Fruit fly (Drosophila melanogaster) whole organism, adult: ENCODE measurements around the gene CG43759.

ENCODE experiments used
- CG14711 ChIP-seq: fragments of 200-800 bp; sonication (Bioruptor generic); optimal IDR thresholded peaks from 2 replicates; lab custom pipeline; 2018; ENCODE audit warnings: missing biosample characterization, mild to moderate bottlenecking, missing genetic modification characterization, moderate library complexity
- CG33017 ChIP-seq: fragments of 200-800 bp; sonication (Bioruptor generic); optimal IDR thresholded peaks from 2 replicates; lab custom pipeline; 2018; ENCODE audit warnings: missing biosample characterization, mild to moderate bottlenecking, missing genetic modification characterization, moderate library complexity
- Crg-1 ChIP-seq: fragments of 200-800 bp; sonication (Bioruptor generic); optimal IDR thresholded peaks from 2 replicates; lab custom pipeline; 2016; ENCODE audit warnings: missing biosample characterization, missing genetic modification characterization
- cnc ChIP-seq, 2 experiments: fragments of >200 bp; optimal IDR thresholded peaks; 2 replicates each; lab custom pipeline; 2017
- ovo ChIP-seq: fragments of 200-800 bp; sonication (Bioruptor generic); optimal IDR thresholded peaks from 2 replicates; lab custom pipeline; 2016; ENCODE audit warnings: missing biosample characterization, missing genetic modification characterization
- toe ChIP-seq: fragments of 200-800 bp; sonication (Bioruptor generic); optimal IDR thresholded peaks from 2 replicates; lab custom pipeline; 2016; ENCODE audit warnings: missing biosample characterization, missing genetic modification characterization

dm6 chrX:18913359-18913758 is 16.8 kb upstream of the CG43759 start:
- TF ChIP-seq ovo: no peak
- TF ChIP-seq Crg-1: no peak
- TF ChIP-seq cnc (optimal IDR thresholded peaks at IDR 0.05; lab: Kevin White, UChicago): no peak
- TF ChIP-seq CG33017 (tag; lab: Kevin White, UChicago): no peak
- no peak for TF ChIP-seq CG14711
- TF ChIP-seq toe (GFP tag; lab: Kevin White, UChicago): no peak
